Fruit fly (Drosophila melanogaster): ENCODE data around the gene Brd7-9.
A peak's percentile ranks its signal among the peaks of the same experiment; 100 is the strongest.

dm6 chr2L:7821279-7821848, 38.7 kb downstream of the Brd7-9 start:
- TF ChIP-seq CG13204 (GFP tag; optimal IDR thresholded peaks at IDR 0.05) (no peak), gl (tag; optimal IDR thresholded peaks at IDR 0.05) (no peak), CG10348 (GFP tag; IDR thresholded peaks at IDR 0.05) (no peak), CG14655 (GFP tag; optimal IDR thresholded peaks at IDR 0.05) (no peak), CG34367 (tag; optimal IDR thresholded peaks at IDR 0.05) (peak; percentile 17), CG15710 (tag; optimal IDR thresholded peaks at IDR 0.05) (peak; percentile 2), CG32121 (GFP tag; IDR thresholded peaks at IDR 0.05) (peak; percentile 33; the same call in 1 of the 2 replicates), CG12605 (GFP tag; IDR thresholded peaks at IDR 0.05) (peak; percentile 29), rn (GFP tag; IDR thresholded peaks at IDR 0.05) (no peak), fd96Ca (GFP tag; IDR thresholded peaks at IDR 0.05) (peak; percentile 70), EcR (GFP tag; optimal IDR thresholded peaks at IDR 0.05) (peak; percentile 60), Pif1B (GFP tag; optimal IDR thresholded peaks at IDR 0.05) (peak; percentile 66), Snoo (tag; optimal IDR thresholded peaks at IDR 0.05) (peak; percentile 37)

All from whole organism, pupa.